Worm (Caenorhabditis elegans) whole organism, L3 larva: Measurements from ENCODE around the gene acdh-10.

Source experiments
- R02D3.7 ChIP-seq: fragments of 150-350 bp; optimal IDR thresholded peaks from 2 replicates; lab custom pipeline; 2014; ENCODE audit warnings: missing biosample characterization, missing genetic modification characterization
- ama-1 ChIP-seq: fragments of 150-350 bp; optimal IDR thresholded peaks from 2 replicates; lab custom pipeline; 2018
- ceh-16 ChIP-seq: sonication (generic microtip); optimal IDR thresholded peaks from 2 replicates; lab custom pipeline; 2017; ENCODE audit warnings: missing biosample characterization, missing genetic modification characterization
- ceh-28 ChIP-seq: fragments of 150-350 bp; optimal IDR thresholded peaks from 2 replicates; lab custom pipeline; 2014; ENCODE audit warnings: missing biosample characterization, missing genetic modification reagents, missing genetic modification characterization
- ceh-82 ChIP-seq: fragments of 150-350 bp; optimal IDR thresholded peaks from 2 replicates; lab custom pipeline; 2014; ENCODE audit warnings: missing biosample characterization, missing genetic modification characterization
- ceh-9 ChIP-seq: sonication (generic microtip); optimal IDR thresholded peaks from 2 replicates; lab custom pipeline; 2018; ENCODE audit warnings: missing biosample characterization, missing genetic modification characterization
- egl-5 ChIP-seq: fragments of 150-350 bp; optimal IDR thresholded peaks from 2 replicates; lab custom pipeline; 2017; ENCODE audit warnings: missing biosample characterization, missing genetic modification reagents, missing genetic modification characterization, inconsistent platforms
- elt-2 ChIP-seq: sonication (generic microtip); optimal IDR thresholded peaks from 2 replicates; lab custom pipeline; 2016; ENCODE audit warnings: missing genetic modification reagents, mild to moderate bottlenecking, missing genetic modification characterization, missing compliant biosample characterization
- eor-1 ChIP-seq, 2 experiments: fragments of 150-350 bp; optimal IDR thresholded peaks; 2 replicates each; lab custom pipeline; 2014 to 2018; ENCODE audit warnings: missing biosample characterization in 2 of 2, missing genetic modification characterization in 2 of 2
- fkh-2 ChIP-seq: fragments of 150-350 bp; optimal IDR thresholded peaks from 2 replicates; lab custom pipeline; 2014; ENCODE audit warnings: missing biosample characterization, missing genetic modification reagents, missing genetic modification characterization
- fos-1 ChIP-seq: fragments of 150-350 bp; optimal IDR thresholded peaks from 2 replicates; lab custom pipeline; 2014; ENCODE audit warnings: missing biosample characterization, missing genetic modification characterization
- jun-1 ChIP-seq: fragments of 150-350 bp; optimal IDR thresholded peaks from 2 replicates; lab custom pipeline; 2014; ENCODE audit warnings: missing biosample characterization, missing genetic modification reagents, missing genetic modification characterization
- lin-15B ChIP-seq: fragments of 150-350 bp; optimal IDR thresholded peaks from 2 replicates; lab custom pipeline; 2014; ENCODE audit warnings: missing biosample characterization, missing genetic modification characterization
- lin-39 ChIP-seq: fragments of 150-350 bp; optimal IDR thresholded peaks from 2 replicates; lab custom pipeline; 2018; ENCODE audit warnings: missing biosample characterization, missing genetic modification reagents, missing genetic modification characterization
- lsy-12 ChIP-seq: sonication (generic microtip); optimal IDR thresholded peaks from 2 replicates; lab custom pipeline; 2016; ENCODE audit warnings: mild to moderate bottlenecking, missing genetic modification characterization, missing compliant biosample characterization
- mdl-1 ChIP-seq: fragments of 150-350 bp; optimal IDR thresholded peaks from 2 replicates; lab custom pipeline; 2014; ENCODE audit warnings: missing biosample characterization, missing genetic modification characterization
- nfya-1 ChIP-seq: sonication (generic microtip); optimal IDR thresholded peaks from 2 replicates; lab custom pipeline; 2017; ENCODE audit warnings: missing genetic modification characterization, mild to moderate bottlenecking, missing compliant biosample characterization, antibody characterized with exemption, moderate library complexity; ENCODE audit not compliant: insufficient read depth
- nhr-23 ChIP-seq: fragments of 150-350 bp; optimal IDR thresholded peaks from 2 replicates; lab custom pipeline; 2014; ENCODE audit warnings: missing biosample characterization, missing genetic modification reagents, missing genetic modification characterization
- nhr-237 ChIP-seq: fragments of 150-350 bp; optimal IDR thresholded peaks from 2 replicates; lab custom pipeline; 2014; ENCODE audit warnings: missing biosample characterization, missing genetic modification characterization
- nhr-25 ChIP-seq: sonication (generic microtip); optimal IDR thresholded peaks from 2 replicates; lab custom pipeline; 2017; ENCODE audit warnings: missing biosample characterization, missing genetic modification characterization
- nhr-28 ChIP-seq: fragments of 150-350 bp; optimal IDR thresholded peaks from 2 replicates; lab custom pipeline; 2014; ENCODE audit warnings: missing biosample characterization, missing genetic modification characterization
- nhr-67 ChIP-seq: fragments of 150-350 bp; optimal IDR thresholded peaks from 2 replicates; lab custom pipeline; 2014; ENCODE audit warnings: missing biosample characterization, missing genetic modification characterization
- nhr-76 ChIP-seq: fragments of 150-350 bp; sonication (generic microtip); optimal IDR thresholded peaks from 5 replicates; lab custom pipeline; 2014; ENCODE audit warnings: missing biosample characterization, missing genetic modification characterization
- nhr-77 ChIP-seq: fragments of 150-350 bp; optimal IDR thresholded peaks from 2 replicates; lab custom pipeline; 2014; ENCODE audit warnings: missing biosample characterization, missing genetic modification characterization
- pha-4 ChIP-seq: fragments of 150-350 bp; optimal IDR thresholded peaks from 2 replicates; lab custom pipeline; 2014; ENCODE audit warnings: missing biosample characterization, missing genetic modification reagents, missing genetic modification characterization
- pqm-1 ChIP-seq: fragments of 150-350 bp; optimal IDR thresholded peaks from 2 replicates; lab custom pipeline; 2017; ENCODE audit warnings: missing biosample characterization, missing genetic modification characterization, inconsistent platforms
- sea-2 ChIP-seq: fragments of 150-350 bp; sonication (generic microtip); optimal IDR thresholded peaks from 4 replicates; lab custom pipeline; 2014; ENCODE audit warnings: missing biosample characterization, missing genetic modification reagents, missing genetic modification characterization
- skn-1 ChIP-seq: fragments of 150-350 bp; optimal IDR thresholded peaks from 2 replicates; lab custom pipeline; 2014; ENCODE audit warnings: missing biosample characterization, missing genetic modification characterization
- snpc-4 ChIP-seq: fragments of 150-350 bp; optimal IDR thresholded peaks from 2 replicates; lab custom pipeline; 2014; ENCODE audit warnings: missing biosample characterization, missing genetic modification characterization
- tbx-2 ChIP-seq: sonication (generic microtip); optimal IDR thresholded peaks from 2 replicates; lab custom pipeline; 2016; ENCODE audit warnings: mild to moderate bottlenecking, missing genetic modification characterization, missing compliant biosample characterization
- unc-39 ChIP-seq: sonication (generic microtip); optimal IDR thresholded peaks from 4 replicates; lab custom pipeline; 2017; ENCODE audit warnings: missing biosample characterization, missing genetic modification characterization
- unc-62 ChIP-seq: fragments of 150-350 bp; sonication (generic microtip); optimal IDR thresholded peaks from 4 replicates; lab custom pipeline; 2014; ENCODE audit warnings: missing biosample characterization, missing genetic modification reagents, missing genetic modification characterization
- ztf-11 ChIP-seq: fragments of 150-350 bp; optimal IDR thresholded peaks from 2 replicates; lab custom pipeline; 2014; ENCODE audit warnings: missing biosample characterization, missing genetic modification characterization
- ztf-4 ChIP-seq: fragments of 150-350 bp; optimal IDR thresholded peaks from 2 replicates; lab custom pipeline; 2014; ENCODE audit warnings: missing biosample characterization, missing genetic modification characterization

The acdh-10 gene

ce11 chrX:17181220-17181619, 33.5 kb downstream of the acdh-10 start:
- TF ChIP-seq nhr-77 (tag; lab: Kevin White, UChicago), result peak; percentile 91
- peak; percentile 50 for TF ChIP-seq skn-1 (tag; lab: Kevin White, UChicago)
- TF ChIP-seq pha-4, result peak; percentile 79
- peak; percentile 0 for TF ChIP-seq lin-15B (tag; lab: Kevin White, UChicago)
- TF ChIP-seq R02D3.7 (tag; lab: Kevin White, UChicago), result peak; percentile 46
- no peak for TF ChIP-seq ama-1 (lab: Kevin White, UChicago)
- TF ChIP-seq nhr-25 (tag; lab: Kevin White, UChicago), result peak; percentile 61
- no peak for TF ChIP-seq sea-2 (GFP tag; lab: Kevin White, UChicago)
- peak; percentile 56 for TF ChIP-seq tbx-2
- peak; percentile 61 for TF ChIP-seq nfya-1 (tag; lab: Kevin White, UChicago)
- TF ChIP-seq nhr-237 (tag; lab: Kevin White, UChicago), result no peak
- peak; percentile 75 for TF ChIP-seq snpc-4 (tag; lab: Kevin White, UChicago)
- TF ChIP-seq ceh-28 (tag; lab: Kevin White, UChicago), result peak; percentile 59
- no peak for TF ChIP-seq fos-1 (tag; lab: Kevin White, UChicago)
- TF ChIP-seq nhr-23 (tag; lab: Kevin White, UChicago), result peak; percentile 71
- TF ChIP-seq ceh-9, result no peak
- TF ChIP-seq egl-5, result no peak
- TF ChIP-seq jun-1 (tag; lab: Kevin White, UChicago), result peak; percentile 76
- TF ChIP-seq ceh-82 (tag; lab: Kevin White, UChicago), result peak; percentile 34
- TF ChIP-seq lin-39 (tag; lab: Kevin White, UChicago), result peak; percentile 30
- peak; percentile 31 for TF ChIP-seq elt-2 (tag; lab: Kevin White, UChicago)
- peak; percentile 19 for TF ChIP-seq pqm-1 (tag; lab: Kevin White, UChicago)
- no peak for TF ChIP-seq unc-39 (tag; lab: Kevin White, UChicago)

DNA sequence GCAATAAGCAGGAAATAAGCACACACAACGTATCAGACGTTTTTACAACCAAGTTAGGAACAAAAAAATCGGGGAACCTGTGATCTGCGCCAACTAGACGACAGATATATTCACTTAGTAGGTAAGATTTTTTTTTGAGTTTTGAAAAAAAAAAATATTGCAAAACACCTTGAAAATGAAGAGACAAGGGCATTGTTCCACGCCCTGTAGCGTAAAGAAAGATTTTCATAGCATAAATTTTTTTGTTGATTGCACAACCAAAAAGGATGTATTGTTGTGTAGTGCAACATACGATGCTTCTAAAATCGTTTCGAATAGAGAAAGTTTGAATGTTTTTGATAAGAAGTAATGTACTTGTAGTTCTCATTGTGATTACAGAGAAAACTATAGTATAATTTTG, 34.6 kb downstream of the acdh-10 start:
- TF ChIP-seq snpc-4 (tag; lab: Kevin White, UChicago) (no peak), lin-15B (tag; lab: Kevin White, UChicago) (no peak), nfya-1 (tag; lab: Kevin White, UChicago) (no peak), nhr-28 (no peak), lsy-12 (no peak), fkh-2 (tag; lab: Kevin White, UChicago) (no peak), nhr-67 (tag; lab: Kevin White, UChicago) (no peak), mdl-1 (tag; lab: Kevin White, UChicago) (no peak), unc-62 (GFP tag; lab: Kevin White, UChicago) (no peak), unc-39 (tag; lab: Kevin White, UChicago) (no peak), nhr-237 (tag; lab: Kevin White, UChicago) (no peak), lin-39 (tag; lab: Kevin White, UChicago) (no peak), nhr-25 (tag; lab: Kevin White, UChicago) (no peak), ceh-16 (tag; lab: Kevin White, UChicago) (no peak)

DNA sequence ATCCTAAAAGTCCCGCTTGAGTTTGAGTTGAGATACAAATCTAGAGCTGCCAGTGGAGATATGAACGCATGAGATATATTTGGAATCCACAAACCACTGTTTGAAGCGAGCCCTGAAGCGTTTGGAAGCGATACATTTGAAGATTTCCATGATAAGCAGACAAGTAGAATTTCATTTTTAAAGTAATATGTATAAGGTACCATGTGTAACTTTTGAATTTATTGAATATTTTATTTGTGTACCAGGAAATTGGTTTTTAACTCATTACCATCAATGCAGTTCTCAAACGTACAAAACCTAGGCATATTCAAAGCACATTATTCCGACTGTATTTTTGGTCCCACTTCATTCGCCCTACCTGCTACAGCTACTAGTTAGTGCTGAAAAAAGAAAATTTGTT, 36.5 kb downstream of the acdh-10 start, which contains the start of gene B0302.2:
Gene B0302.2, plus strand, starts transcription at position 301 of the 400 bp plus-strand sequence.
- TF ChIP-seq nhr-76 (tag; lab: Kevin White, UChicago), result no peak
- TF ChIP-seq nhr-77 (tag; lab: Kevin White, UChicago), result no peak
- no peak for TF ChIP-seq ztf-11 (tag; lab: Kevin White, UChicago)
- TF ChIP-seq ceh-28 (tag; lab: Kevin White, UChicago), result no peak
- TF ChIP-seq pha-4, result no peak
- TF ChIP-seq lin-15B (tag; lab: Kevin White, UChicago), result no peak
- no peak for TF ChIP-seq nhr-23 (tag; lab: Kevin White, UChicago)
- TF ChIP-seq ztf-4 (tag; lab: Kevin White, UChicago), result no peak
- TF ChIP-seq nhr-67 (tag; lab: Kevin White, UChicago), result no peak
- no peak for TF ChIP-seq nhr-28
- TF ChIP-seq sea-2 (GFP tag; lab: Kevin White, UChicago), result no peak
- no peak for TF ChIP-seq elt-2 (tag; lab: Kevin White, UChicago)
- no peak for TF ChIP-seq eor-1 (tag; optimal IDR thresholded peaks at IDR 0.05; lab: Kevin White, UChicago)
- no peak for TF ChIP-seq unc-39 (tag; lab: Kevin White, UChicago)
- TF ChIP-seq lsy-12, result no peak
- TF ChIP-seq ceh-16 (tag; lab: Kevin White, UChicago), result no peak

ce11 chrX:17176677-17177076, 38.0 kb downstream of the acdh-10 start, which contains the start of gene B0302.4:
Gene B0302.4, minus strand, starts transcription at chrX:17176777.
- no peak for TF ChIP-seq nhr-23 (tag; lab: Kevin White, UChicago)
- TF ChIP-seq eor-1 (tag; optimal IDR thresholded peaks at IDR 0.05; lab: Kevin White, UChicago), result no peak
- TF ChIP-seq, all 47 proteins: peak for 0
